Worm (Caenorhabditis elegans) whole organism, mixed stage, embryonic: ENCODE data around the gene F58A4.6.

ENCODE experiments used
- M03D4.4 ChIP-seq: sonication (generic microtip); optimal IDR thresholded peaks from 2 replicates; lab custom pipeline; 2017; ENCODE audit warnings: mild to moderate bottlenecking, missing genetic modification characterization, missing compliant biosample characterization
- bed-3 ChIP-seq: fragments of 200-800 bp; sonication (Bioruptor generic); optimal IDR thresholded peaks from 3 replicates; lab custom pipeline; 2018; ENCODE audit warnings: mild to moderate bottlenecking, missing genetic modification characterization, moderate library complexity, missing compliant biosample characterization
- blmp-1 ChIP-seq: fragments of 150-350 bp; optimal IDR thresholded peaks from 2 replicates; lab custom pipeline; 2014; ENCODE audit warnings: missing biosample characterization, missing genetic modification characterization
- ceh-39 ChIP-seq: fragments of 150-350 bp; optimal IDR thresholded peaks from 2 replicates; lab custom pipeline; 2014; ENCODE audit warnings: missing biosample characterization, missing genetic modification characterization
- ceh-43 ChIP-seq: fragments of 200-800 bp; sonication (Bioruptor generic); optimal IDR thresholded peaks from 2 replicates; lab custom pipeline; 2018; ENCODE audit warnings: mild to moderate bottlenecking, missing genetic modification characterization, moderate library complexity, missing compliant biosample characterization
- ceh-83 ChIP-seq: fragments of 200-800 bp; sonication (Bioruptor generic); optimal IDR thresholded peaks from 2 replicates; lab custom pipeline; 2018; ENCODE audit warnings: mild to moderate bottlenecking, missing genetic modification characterization, missing compliant biosample characterization
- ces-1 ChIP-seq: fragments of 150-350 bp; optimal IDR thresholded peaks from 2 replicates; lab custom pipeline; 2014; ENCODE audit warnings: missing biosample characterization, missing genetic modification reagents, missing genetic modification characterization
- cnd-1 ChIP-seq: fragments of 200-800 bp; sonication (Bioruptor generic); optimal IDR thresholded peaks from 2 replicates; lab custom pipeline; 2018; ENCODE audit warnings: mild to moderate bottlenecking, missing genetic modification characterization, missing compliant biosample characterization
- drap-1 ChIP-seq: fragments of 200-800 bp; sonication (Bioruptor generic); optimal IDR thresholded peaks from 3 replicates; lab custom pipeline; 2018; ENCODE audit warnings: mild to moderate bottlenecking, missing genetic modification characterization, missing compliant biosample characterization
- elt-1 ChIP-seq: sonication (generic microtip); optimal IDR thresholded peaks from 2 replicates; lab custom pipeline; 2017; ENCODE audit warnings: missing genetic modification characterization, mild to moderate bottlenecking, missing compliant biosample characterization, antibody characterized with exemption, moderate library complexity, borderline replicate concordance; ENCODE audit not compliant: insufficient read depth
- elt-3 ChIP-seq: fragments of 150-350 bp; optimal IDR thresholded peaks from 2 replicates; lab custom pipeline; 2014; ENCODE audit warnings: missing biosample characterization, missing genetic modification characterization
- ham-2 ChIP-seq: fragments of 200-800 bp; sonication (Bioruptor generic); optimal IDR thresholded peaks from 2 replicates; lab custom pipeline; 2018; ENCODE audit warnings: mild to moderate bottlenecking, missing genetic modification characterization, missing compliant biosample characterization
- hlh-1 ChIP-seq: fragments of 150-350 bp; optimal IDR thresholded peaks from 2 replicates; lab custom pipeline; 2014; ENCODE audit warnings: missing biosample characterization, missing genetic modification reagents, missing genetic modification characterization
- lin-13 ChIP-seq: fragments of 150-350 bp; optimal IDR thresholded peaks from 2 replicates; lab custom pipeline; 2014; ENCODE audit warnings: missing biosample characterization, missing genetic modification characterization
- lin-32 ChIP-seq: fragments of 200-800 bp; sonication (Bioruptor generic); optimal IDR thresholded peaks from 2 replicates; lab custom pipeline; 2018; ENCODE audit warnings: mild to moderate bottlenecking, missing genetic modification characterization, missing compliant biosample characterization
- lsy-2 ChIP-seq: fragments of 150-350 bp; optimal IDR thresholded peaks from 2 replicates; lab custom pipeline; 2014; ENCODE audit warnings: missing biosample characterization, missing genetic modification characterization
- mep-1 ChIP-seq: fragments of 150-350 bp; optimal IDR thresholded peaks from 2 replicates; lab custom pipeline; 2017; ENCODE audit warnings: missing biosample characterization, missing genetic modification reagents, missing genetic modification characterization, inconsistent platforms
- mls-2 ChIP-seq: sonication (generic microtip); optimal IDR thresholded peaks from 2 replicates; lab custom pipeline; 2016; ENCODE audit warnings: mild to moderate bottlenecking, missing genetic modification characterization, moderate library complexity, missing compliant biosample characterization
- nhr-2 ChIP-seq: fragments of 150-350 bp; optimal IDR thresholded peaks from 2 replicates; lab custom pipeline; 2014; ENCODE audit warnings: missing biosample characterization, missing genetic modification characterization
- nhr-237 ChIP-seq: fragments of 150-350 bp; optimal IDR thresholded peaks from 2 replicates; lab custom pipeline; 2014; ENCODE audit warnings: missing biosample characterization, missing genetic modification characterization
- nhr-76 ChIP-seq: sonication (generic microtip); optimal IDR thresholded peaks from 2 replicates; lab custom pipeline; 2017; ENCODE audit warnings: missing biosample characterization, missing genetic modification characterization
- pha-4 ChIP-seq: fragments of 150-350 bp; optimal IDR thresholded peaks from 2 replicates; lab custom pipeline; 2018; ENCODE audit warnings: missing biosample characterization, missing genetic modification reagents, missing genetic modification characterization
- sem-2 ChIP-seq: fragments of 200-800 bp; sonication (Bioruptor generic); optimal IDR thresholded peaks from 2 replicates; lab custom pipeline; 2018; ENCODE audit warnings: mild to moderate bottlenecking, missing genetic modification characterization, missing compliant biosample characterization
- snpc-4 ChIP-seq: fragments of 150-350 bp; optimal IDR thresholded peaks from 2 replicates; lab custom pipeline; 2014; ENCODE audit warnings: missing biosample characterization, missing genetic modification characterization
- sptf-1 ChIP-seq: sonication (generic microtip); optimal IDR thresholded peaks from 2 replicates; lab custom pipeline; 2017; ENCODE audit warnings: mild to moderate bottlenecking, missing genetic modification characterization, moderate library complexity, missing compliant biosample characterization
- unc-120 ChIP-seq: sonication (generic microtip); optimal IDR thresholded peaks from 2 replicates; lab custom pipeline; 2017; ENCODE audit warnings: missing genetic modification characterization, missing compliant biosample characterization; ENCODE audit not compliant: poor library complexity, severe bottlenecking
- unc-39 ChIP-seq: fragments of 150-350 bp; optimal IDR thresholded peaks from 2 replicates; lab custom pipeline; 2014; ENCODE audit warnings: missing biosample characterization, missing genetic modification characterization
- unc-62 ChIP-seq: fragments of 150-350 bp; optimal IDR thresholded peaks from 2 replicates; lab custom pipeline; 2014; ENCODE audit warnings: missing biosample characterization, missing genetic modification reagents, missing genetic modification characterization
- zip-8 ChIP-seq: fragments of 150-350 bp; optimal IDR thresholded peaks from 2 replicates; lab custom pipeline; 2014; ENCODE audit warnings: missing biosample characterization, missing genetic modification characterization
- ztf-11 ChIP-seq: fragments of 150-350 bp; optimal IDR thresholded peaks from 2 replicates; lab custom pipeline; 2014; ENCODE audit warnings: missing biosample characterization, missing genetic modification characterization

The F58A4.6 gene

DNA sequence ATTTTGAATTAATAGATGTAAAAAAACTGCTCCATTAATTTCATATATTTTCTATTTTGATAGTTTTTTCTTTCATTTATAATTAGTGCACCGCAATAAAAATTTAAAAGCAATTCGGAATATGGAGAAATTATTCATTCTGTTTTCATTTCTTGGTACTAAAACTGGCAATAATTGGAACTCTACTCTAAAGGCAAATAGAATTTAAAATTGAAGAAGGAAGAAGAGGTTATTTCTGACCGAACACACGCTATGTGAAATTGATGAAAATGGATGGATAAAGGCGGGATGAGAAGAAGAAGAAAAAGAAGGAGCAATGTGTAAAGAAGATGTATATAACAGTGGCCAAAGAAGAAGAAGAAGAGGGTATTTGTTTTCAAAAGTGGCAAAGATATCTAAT lies 31.1 kb upstream of the F58A4.6 start:
- peak; percentile 89 for TF ChIP-seq ces-1
- no peak for TF ChIP-seq mls-2 (tag; lab: Kevin White, UChicago)
- TF ChIP-seq, all 35 proteins: peak for 1

DNA sequence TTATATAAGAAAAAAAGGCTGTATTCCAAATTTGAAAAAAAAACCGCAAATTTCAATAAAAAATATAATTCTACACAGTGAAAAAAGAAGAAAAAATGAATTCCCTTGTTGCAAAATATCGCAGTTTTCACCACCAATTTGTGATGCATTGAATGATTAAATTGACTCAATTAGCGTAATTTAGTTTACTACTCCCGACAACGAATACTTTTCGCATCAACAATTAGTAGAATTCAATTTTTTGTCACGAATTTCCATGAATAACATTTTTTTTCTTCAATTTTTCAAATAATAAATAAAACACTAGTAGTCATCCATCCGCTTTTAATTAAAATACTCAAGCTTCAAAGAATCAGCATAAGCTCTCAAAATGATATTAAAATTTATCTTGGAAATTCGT lies 29.0 kb upstream of the F58A4.6 start:
- TF ChIP-seq ceh-43 (no peak), sem-2 (GFP tag; lab: Kevin White, UChicago) (no peak), ces-1 (peak; percentile 98), unc-39 (tag; lab: Kevin White, UChicago) (no peak), ztf-11 (tag; lab: Kevin White, UChicago) (no peak), mep-1 (no peak)

- TF ChIP-seq nhr-237 (no peak), lsy-2 (tag; lab: Kevin White, UChicago) (no peak), nhr-2 (no peak), lin-32 (GFP tag; lab: Kevin White, UChicago) (no peak), drap-1 (GFP tag; lab: Kevin White, UChicago) (no peak), snpc-4 (no peak), ceh-39 (tag; lab: Kevin White, UChicago) (no peak), ceh-83 (GFP tag; lab: Kevin White, UChicago) (no peak), ham-2 (GFP tag; lab: Kevin White, UChicago) (no peak), hlh-1 (tag; lab: Kevin White, UChicago) (no peak)
- TF ChIP-seq, all 35 proteins: peak for 0
These were observed 24.1 kb upstream of the F58A4.6 start for ce11 chrIII:9590212-9590611.

DNA sequence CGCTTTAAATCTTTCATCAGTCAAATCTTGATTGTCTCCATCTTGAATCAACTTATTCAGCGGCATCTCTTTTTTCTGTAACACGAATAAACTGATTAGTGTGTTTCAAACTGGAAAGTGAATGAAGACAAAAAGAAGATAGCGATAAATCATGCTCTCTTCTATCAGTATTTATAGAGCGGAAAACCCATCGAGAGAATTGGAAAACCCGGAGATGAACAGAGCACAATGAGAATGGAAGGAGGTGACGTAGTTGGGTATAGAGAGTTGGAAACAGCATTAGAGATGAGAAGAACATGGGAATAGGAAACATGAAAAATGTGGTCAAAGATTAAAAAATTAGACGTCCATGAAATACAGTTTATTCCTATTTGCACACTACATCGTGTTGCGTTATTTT lies 22.2 kb upstream of the F58A4.6 start, which contains the start of gene acox-1.5:
TSS of gene acox-1.5 (minus strand) at position 75 of the 400 bp plus-strand sequence.
- no peak for TF ChIP-seq lin-13
- TF ChIP-seq elt-3 (tag; lab: Kevin White, UChicago): no peak
- no peak for TF ChIP-seq unc-39 (tag; lab: Kevin White, UChicago)
- no peak for TF ChIP-seq ceh-39 (tag; lab: Kevin White, UChicago)
- no peak for TF ChIP-seq lin-32 (GFP tag; lab: Kevin White, UChicago)
- no peak for TF ChIP-seq blmp-1 (tag; lab: Kevin White, UChicago)
- no peak for TF ChIP-seq elt-1 (tag; lab: Kevin White, UChicago)
- TF ChIP-seq cnd-1 (tag; lab: Kevin White, UChicago): no peak
- TF ChIP-seq pha-4 (tag; lab: Kevin White, UChicago): no peak
- TF ChIP-seq hlh-1 (tag; lab: Kevin White, UChicago): no peak
- TF ChIP-seq lsy-2 (tag; lab: Kevin White, UChicago): no peak
- TF ChIP-seq ham-2 (GFP tag; lab: Kevin White, UChicago): no peak
- no peak for TF ChIP-seq zip-8
- TF ChIP-seq sem-2 (GFP tag; lab: Kevin White, UChicago): no peak
- TF ChIP-seq ces-1: no peak
- no peak for TF ChIP-seq bed-3 (GFP tag; lab: Kevin White, UChicago)
- TF ChIP-seq drap-1 (GFP tag; lab: Kevin White, UChicago): no peak
- TF ChIP-seq mep-1: no peak
- no peak for TF ChIP-seq nhr-76
- TF ChIP-seq mls-2 (tag; lab: Kevin White, UChicago): no peak

- no peak for TF ChIP-seq ham-2 (GFP tag; lab: Kevin White, UChicago)
- TF ChIP-seq sem-2 (GFP tag; lab: Kevin White, UChicago): no peak
These were observed 18.7 kb upstream of the F58A4.6 start, which contains the start of gene rom-2 for ce11 chrIII:9595563-9595962. Gene rom-2 (minus strand): TSS chrIII:9595663.

DNA sequence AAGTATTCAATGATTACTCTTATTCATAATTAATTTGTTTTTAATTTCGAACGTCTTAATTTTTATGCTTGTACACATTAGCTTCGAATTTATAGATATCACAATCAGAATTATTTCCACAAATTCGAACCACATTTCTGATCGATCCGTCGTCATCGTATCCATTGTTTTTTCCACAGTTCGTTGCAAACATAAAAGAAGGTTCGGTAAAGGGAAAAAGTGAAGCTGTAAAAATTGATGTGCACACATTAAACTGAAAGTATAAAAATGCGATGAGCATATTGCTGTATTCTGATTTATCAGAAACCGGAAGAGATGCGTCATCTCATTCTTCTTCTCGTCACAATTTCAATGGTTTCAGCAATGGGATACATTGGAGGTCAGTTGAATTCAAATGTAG lies 17.2 kb upstream of the F58A4.6 start, which contains the start of gene C48B4.12:
TSS of gene C48B4.12 (plus strand) at position 301 of the 400 bp plus-strand sequence.
- TF ChIP-seq blmp-1 (tag; lab: Kevin White, UChicago): no peak

ce11 chrIII:9598168-9598567 lies 16.1 kb upstream of the F58A4.6 start, which contains the start of gene F58A4.1:
Gene F58A4.1 (plus strand): TSS chrIII:9598468.
- TF ChIP-seq unc-62: no peak
- TF ChIP-seq ztf-11 (tag; lab: Kevin White, UChicago): no peak
- TF ChIP-seq sptf-1 (tag; lab: Kevin White, UChicago): no peak
- no peak for TF ChIP-seq lin-32 (GFP tag; lab: Kevin White, UChicago)
- TF ChIP-seq nhr-237: no peak
- TF ChIP-seq ham-2 (GFP tag; lab: Kevin White, UChicago): no peak
- TF ChIP-seq ceh-39 (tag; lab: Kevin White, UChicago): no peak
- no peak for TF ChIP-seq cnd-1 (tag; lab: Kevin White, UChicago)
- no peak for TF ChIP-seq mls-2 (tag; lab: Kevin White, UChicago)
- no peak for TF ChIP-seq zip-8
- no peak for TF ChIP-seq nhr-76
- TF ChIP-seq lsy-2 (tag; lab: Kevin White, UChicago): no peak
- TF ChIP-seq M03D4.4 (tag; lab: Kevin White, UChicago): no peak
- TF ChIP-seq sem-2 (GFP tag; lab: Kevin White, UChicago): no peak
- no peak for TF ChIP-seq unc-39 (tag; lab: Kevin White, UChicago)
- TF ChIP-seq blmp-1 (tag; lab: Kevin White, UChicago): no peak
- no peak for TF ChIP-seq ceh-43
- TF ChIP-seq unc-120: no peak
- TF ChIP-seq mep-1: no peak
